Fruit fly (Drosophila melanogaster): ENCODE results near the gene CG33127.

The CG33127 gene

DNA sequence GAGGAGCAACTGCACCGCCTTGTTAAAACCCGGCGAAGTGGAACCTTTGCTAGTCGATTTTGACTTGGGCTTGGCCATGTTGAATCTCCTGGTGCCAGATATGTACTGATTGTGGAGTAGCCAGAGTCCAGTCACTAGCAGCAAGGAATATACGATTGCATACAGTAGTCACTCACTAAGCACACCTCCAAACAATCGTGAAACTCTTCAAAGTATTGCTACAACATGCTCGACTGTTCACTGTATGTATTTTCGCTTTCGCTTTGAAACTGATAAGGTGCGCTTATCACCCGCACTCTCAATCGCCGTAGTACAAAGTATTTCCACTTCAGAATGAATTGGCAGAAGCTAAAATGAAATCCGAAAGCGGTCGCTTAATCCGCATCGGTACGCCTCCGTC, 35.5 kb upstream of the CG33127 start:
- TF ChIP-seq svp (GFP tag) (peak; percentile 95), CG3919 (GFP tag; optimal IDR thresholded peaks at IDR 0.05) (peak; percentile 86), salr (GFP tag; optimal IDR thresholded peaks at IDR 0.05) (peak in 1 of 2 experiments; percentile 48), CG10669 (GFP tag; optimal IDR thresholded peaks at IDR 0.05) (peak; percentile 67), ss (GFP tag; optimal IDR thresholded peaks at IDR 0.05) (peak; percentile 64 to 82), Sox102F (GFP tag; optimal IDR thresholded peaks at IDR 0.05) (peak; percentile 85), CG15336 (GFP tag; IDR thresholded peaks at IDR 0.05) (peak; percentile 70), CG32006 (GFP tag; optimal IDR thresholded peaks at IDR 0.05) (peak; percentile 54), CG11294 (GFP tag; IDR thresholded peaks at IDR 0.05) (peak; percentile 35; the same call in 1 of the 2 replicates), Met (GFP tag; optimal IDR thresholded peaks at IDR 0.05) (peak; percentile 84), CG31627 (GFP tag; optimal IDR thresholded peaks at IDR 0.05) (peak; percentile 82), CG6163 (GFP tag; IDR thresholded peaks at IDR 0.05) (peak; percentile 73), spab (GFP tag; optimal IDR thresholded peaks at IDR 0.05) (peak; percentile 46), Gug (GFP tag; IDR thresholded peaks at IDR 0.05) (0 out of 2 replicates have a peak, but pooled peaks have one; percentile 24), CG6792 (GFP tag; optimal IDR thresholded peaks at IDR 0.05) (peak; percentile 78), Hr38 (GFP tag; optimal IDR thresholded peaks at IDR 0.05) (no peak), pdm3 (GFP tag; optimal IDR thresholded peaks at IDR 0.05) (peak; percentile 80), Ets21C (GFP tag; optimal IDR thresholded peaks at IDR 0.05) (peak; percentile 66), CG8119 (GFP tag; IDR thresholded peaks at IDR 0.05) (peak; percentile 27; the same call in 1 of the 3 replicates), Lpt (GFP tag; optimal IDR thresholded peaks at IDR 0.05) (peak; percentile 8), CG4318 (GFP tag; optimal IDR thresholded peaks at IDR 0.05) (no peak), CG11762 (GFP tag; optimal IDR thresholded peaks at IDR 0.05; ENCODE audit: insufficient read depth) (peak; percentile 62), dac (GFP tag; optimal IDR thresholded peaks at IDR 0.05) (no peak), dsx (GFP tag; optimal IDR thresholded peaks at IDR 0.05; ENCODE audit: poor library complexity, severe bottlenecking) (peak; percentile 88), Eip75B (GFP tag; optimal IDR thresholded peaks at IDR 0.05) (peak; percentile 84), Blimp-1 (GFP tag; optimal IDR thresholded peaks at IDR 0.05) (no peak), CG11902 (GFP tag; optimal IDR thresholded peaks at IDR 0.05) (peak; percentile 46), Smox (GFP tag; optimal IDR thresholded peaks at IDR 0.05) (no peak), Hr4 (GFP tag; optimal IDR thresholded peaks at IDR 0.05) (peak; percentile 75), CG1621 (tag; optimal IDR thresholded peaks at IDR 0.05) (peak; percentile 74), Hr39 (GFP tag; optimal IDR thresholded peaks at IDR 0.05) (peak; percentile 84), Eip93F (GFP tag; optimal IDR thresholded peaks at IDR 0.05) (peak; percentile 92), eg (GFP tag; IDR thresholded peaks at IDR 0.05) (peak; percentile 73; the same call in 2 of the 3 replicates), CG10631 (GFP tag; optimal IDR thresholded peaks at IDR 0.05) (peak; percentile 52), CG6808 (GFP tag; optimal IDR thresholded peaks at IDR 0.05) (peak; percentile 71), CG9139 (GFP tag; optimal IDR thresholded peaks at IDR 0.05) (peak; percentile 58), CG7368 (GFP tag; optimal IDR thresholded peaks at IDR 0.05) (peak; percentile 78), lz (GFP tag; optimal IDR thresholded peaks at IDR 0.05) (peak; percentile 73), CG8632 (GFP tag; optimal IDR thresholded peaks at IDR 0.05) (peak; percentile 67), Sox15 (GFP tag; optimal IDR thresholded peaks at IDR 0.05) (peak; percentile 49), Eip78C (GFP tag) (peak; percentile 91), Ets96B (tag; optimal IDR thresholded peaks at IDR 0.05) (peak; percentile 41), fd85E (GFP tag; optimal IDR thresholded peaks at IDR 0.05) (peak; percentile 46), CG16779 (tag; optimal IDR thresholded peaks at IDR 0.05) (peak; percentile 86), acj6 (GFP tag; optimal IDR thresholded peaks at IDR 0.05) (peak; percentile 69), OdsH (GFP tag; optimal IDR thresholded peaks at IDR 0.05) (peak; percentile 70), esn (GFP tag; optimal IDR thresholded peaks at IDR 0.05) (peak; percentile 88), cyc (GFP tag; optimal IDR thresholded peaks at IDR 0.05) (peak; percentile 83), vri (GFP tag; optimal IDR thresholded peaks at IDR 0.05) (peak; percentile 90), CG3032 (tag; optimal IDR thresholded peaks at IDR 0.05) (peak; percentile 40), CG6276 (GFP tag; optimal IDR thresholded peaks at IDR 0.05) (no peak), CG34406 (GFP tag; optimal IDR thresholded peaks at IDR 0.05) (peak; percentile 62)

Measured in whole organism, prepupa.